Worm (Caenorhabditis elegans) whole organism, early embryonic: ENCODE results near the gene Y82E9BR.6.

Experiments
- B0310.2 ChIP-seq: sonication (generic microtip); optimal IDR thresholded peaks from 2 replicates; lab custom pipeline; 2016; ENCODE audit warnings: mild to moderate bottlenecking, missing genetic modification characterization, missing compliant biosample characterization
- F13C5.2 ChIP-seq: sonication (generic microtip); optimal IDR thresholded peaks from 2 replicates; lab custom pipeline; 2017; ENCODE audit warnings: mild to moderate bottlenecking, missing genetic modification characterization, inconsistent platforms, missing compliant biosample characterization
- aly-1 ChIP-seq: sonication (generic microtip); optimal IDR thresholded peaks from 2 replicates; lab custom pipeline; 2016; ENCODE audit warnings: missing genetic modification characterization, missing compliant biosample characterization
- ama-1 ChIP-seq: fragments of 150-350 bp; optimal IDR thresholded peaks from 2 replicates; lab custom pipeline; 2014
- ceh-13 ChIP-seq: fragments of 200-800 bp; sonication (Bioruptor generic); optimal IDR thresholded peaks from 2 replicates; lab custom pipeline; 2018; ENCODE audit warnings: mild to moderate bottlenecking, missing genetic modification characterization, missing compliant biosample characterization
- ceh-36 ChIP-seq: sonication (generic microtip); optimal IDR thresholded peaks from 2 replicates; lab custom pipeline; 2016; ENCODE audit warnings: missing genetic modification characterization, inconsistent platforms, missing compliant biosample characterization
- ets-7 ChIP-seq: sonication (generic microtip); optimal IDR thresholded peaks from 2 replicates; lab custom pipeline; 2016; ENCODE audit warnings: missing genotype, missing genetic modification characterization, missing compliant biosample characterization
- flt-1 ChIP-seq: fragments of 200-800 bp; sonication (Bioruptor generic); IDR thresholded peaks from 2 replicates; pipeline ENCODE4 v1.3.6; 2022; ENCODE audit warnings: missing genetic modification characterization, missing compliant biosample characterization
- hmbx-1 ChIP-seq: sonication (generic microtip); optimal IDR thresholded peaks from 2 replicates; lab custom pipeline; 2016; ENCODE audit warnings: mild to moderate bottlenecking, missing genetic modification characterization, missing compliant biosample characterization
- hmg-4 ChIP-seq: fragments of 200-800 bp; sonication (Bioruptor generic); optimal IDR thresholded peaks from 2 replicates; lab custom pipeline; 2018; ENCODE audit warnings: mild to moderate bottlenecking, missing genetic modification characterization, missing compliant biosample characterization
- hnd-1 ChIP-seq: sonication (generic microtip); optimal IDR thresholded peaks from 2 replicates; lab custom pipeline; 2016; ENCODE audit warnings: missing genetic modification characterization, missing compliant biosample characterization
- pes-1 ChIP-seq: fragments of 200-800 bp; sonication (Bioruptor generic); IDR thresholded peaks from 2 replicates; pipeline ENCODE4 v1.3.6; 2022; ENCODE audit warnings: missing genetic modification reagents, missing genetic modification characterization, missing compliant biosample characterization
- scrt-1 ChIP-seq: fragments of 200-800 bp; sonication (Bioruptor generic); IDR thresholded peaks from 2 replicates; pipeline ENCODE4 v1.3.6; 2022; ENCODE audit warnings: missing genetic modification characterization, missing compliant biosample characterization
- sea-1 ChIP-seq: fragments of 200-800 bp; sonication (Bioruptor generic); conservative IDR thresholded peaks from 2 replicates; pipeline ENCODE4 v1.3.6; 2022; ENCODE audit warnings: missing genetic modification characterization, missing compliant biosample characterization
- tbx-11 ChIP-seq: fragments of 200-800 bp; sonication (Bioruptor generic); IDR thresholded peaks from 2 replicates; pipeline ENCODE4 v1.3.6; 2022; ENCODE audit warnings: missing genetic modification characterization, missing compliant biosample characterization
- tbx-37 ChIP-seq: fragments of 200-800 bp; sonication (Bioruptor generic); conservative IDR thresholded peaks from 2 replicates; pipeline ENCODE4 v1.3.6; 2022; ENCODE audit warnings: missing genetic modification reagents, missing genetic modification characterization, missing compliant biosample characterization
- tra-4 ChIP-seq: sonication (generic microtip); optimal IDR thresholded peaks from 2 replicates; lab custom pipeline; 2017; ENCODE audit warnings: missing genetic modification characterization, missing compliant biosample characterization

Y82E9BR.6 gene

DNA sequence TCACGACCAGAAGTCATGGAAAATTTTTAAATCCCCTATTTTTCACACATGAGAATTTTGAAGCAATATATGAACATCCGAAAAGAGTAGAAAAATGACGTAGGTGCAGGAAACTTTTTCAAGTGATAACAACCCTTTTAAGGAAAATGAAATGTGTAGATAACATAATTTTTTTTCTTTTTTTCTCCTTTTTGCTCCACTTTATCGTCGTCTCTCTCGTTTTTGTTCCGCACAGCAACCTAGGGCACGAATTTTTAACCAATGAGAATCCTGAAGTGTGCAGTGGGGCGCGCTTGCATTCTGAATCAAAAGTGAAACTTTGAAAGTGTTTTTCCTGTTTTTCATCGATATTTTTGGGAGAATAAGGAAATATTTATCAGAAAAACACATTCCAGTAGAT is 11.7 kb downstream of the Y82E9BR.6 start:
- TF ChIP-seq ceh-36 (tag; lab: Kevin White, UChicago) (no peak), hnd-1 (tag; lab: Kevin White, UChicago) (no peak), tbx-37 (GFP tag; lab: Robert Waterston, UW) (no peak), aly-1 (tag; lab: Kevin White, UChicago) (no peak), hmg-4 (GFP tag; lab: Kevin White, UChicago) (no peak), hmbx-1 (tag; lab: Kevin White, UChicago) (no peak), sea-1 (GFP tag; lab: Robert Waterston, UW) (no peak), flt-1 (no peak), ceh-13 (GFP tag; lab: Kevin White, UChicago) (no peak), B0310.2 (tag; lab: Kevin White, UChicago) (no peak), tra-4 (tag; lab: Kevin White, UChicago) (no peak), ets-7 (no peak), F13C5.2 (tag; lab: Kevin White, UChicago) (no peak), tbx-11 (GFP tag; lab: Robert Waterston, UW) (no peak), ama-1 (no peak), scrt-1 (GFP tag; lab: Robert Waterston, UW) (no peak), pes-1 (no peak)

- TF ChIP-seq tbx-11 (GFP tag; lab: Robert Waterston, UW) (no peak), ceh-13 (GFP tag; lab: Kevin White, UChicago) (no peak), hmg-4 (GFP tag; lab: Kevin White, UChicago) (no peak), ama-1 (no peak), hmbx-1 (tag; lab: Kevin White, UChicago) (no peak), sea-1 (GFP tag; lab: Robert Waterston, UW) (no peak), tra-4 (tag; lab: Kevin White, UChicago) (no peak), aly-1 (tag; lab: Kevin White, UChicago) (no peak), B0310.2 (tag; lab: Kevin White, UChicago) (no peak), scrt-1 (GFP tag; lab: Robert Waterston, UW) (no peak), ets-7 (no peak), pes-1 (no peak), ceh-36 (tag; lab: Kevin White, UChicago) (no peak), tbx-37 (GFP tag; lab: Robert Waterston, UW) (no peak), F13C5.2 (tag; lab: Kevin White, UChicago) (no peak)
Observed at ce11 chrIII:1395355-1395754, 14.3 kb downstream of the Y82E9BR.6 start.

- TF ChIP-seq pes-1 (no peak), tbx-37 (GFP tag; lab: Robert Waterston, UW) (no peak), ama-1 (no peak), ets-7 (no peak), F13C5.2 (tag; lab: Kevin White, UChicago) (no peak), tra-4 (tag; lab: Kevin White, UChicago) (no peak), scrt-1 (GFP tag; lab: Robert Waterston, UW) (no peak), tbx-11 (GFP tag; lab: Robert Waterston, UW) (no peak), hnd-1 (tag; lab: Kevin White, UChicago) (no peak), aly-1 (tag; lab: Kevin White, UChicago) (no peak), hmbx-1 (tag; lab: Kevin White, UChicago) (no peak), ceh-36 (tag; lab: Kevin White, UChicago) (no peak)
Observed at ce11 chrIII:1398183-1398582, 17.2 kb downstream of the Y82E9BR.6 start.

DNA sequence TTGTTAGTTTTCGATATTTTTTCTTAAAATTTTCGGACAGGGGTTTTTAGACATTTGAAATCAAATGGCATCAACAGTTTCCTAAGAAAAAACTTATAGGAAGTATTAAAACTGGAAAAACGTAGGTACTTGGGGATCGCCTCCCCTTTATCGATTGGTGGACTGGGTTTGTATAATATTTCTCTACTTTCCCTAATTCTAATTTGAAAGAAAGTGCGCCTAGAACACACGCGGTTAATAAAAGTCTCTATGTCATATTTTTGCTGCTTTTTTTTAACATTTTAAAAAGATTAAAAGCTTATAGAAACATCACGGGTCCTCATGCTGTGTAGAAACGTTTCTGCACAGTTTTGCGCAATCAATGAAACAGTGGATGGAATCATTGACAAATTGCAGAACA is 18.6 kb downstream of the Y82E9BR.6 start, which contains the start of gene pals-16:
pals-16 (plus strand) TSS at position 301 of the 400 bp plus-strand sequence.
- TF ChIP-seq hnd-1 (tag; lab: Kevin White, UChicago) (no peak), pes-1 (no peak), B0310.2 (tag; lab: Kevin White, UChicago) (no peak)

- TF ChIP-seq ceh-36 (tag; lab: Kevin White, UChicago) (no peak), tra-4 (tag; lab: Kevin White, UChicago) (no peak), flt-1 (no peak), ets-7 (no peak)
Observed at ce11 chrIII:1401497-1401990, 20.5 kb downstream of the Y82E9BR.6 start, which contains the start of gene pals-19. Gene pals-19 (plus strand): TSS chrIII:1401940.

ce11 chrIII:1403108-1403507 is 22.1 kb downstream of the Y82E9BR.6 start, which contains the start of gene pals-18:
Gene pals-18 (plus strand): TSS chrIII:1403408.
- TF ChIP-seq flt-1, result no peak
- TF ChIP-seq ceh-13 (GFP tag; lab: Kevin White, UChicago), result no peak
- TF ChIP-seq hmbx-1 (tag; lab: Kevin White, UChicago), result no peak
- TF ChIP-seq pes-1, result no peak
- no peak for TF ChIP-seq aly-1 (tag; lab: Kevin White, UChicago)
- TF ChIP-seq tra-4 (tag; lab: Kevin White, UChicago), result no peak
- TF ChIP-seq F13C5.2 (tag; lab: Kevin White, UChicago), result no peak
- TF ChIP-seq ceh-36 (tag; lab: Kevin White, UChicago), result no peak
- TF ChIP-seq scrt-1 (GFP tag; lab: Robert Waterston, UW), result no peak
- no peak for TF ChIP-seq ets-7
- TF ChIP-seq sea-1 (GFP tag; lab: Robert Waterston, UW), result no peak
- TF ChIP-seq hmg-4 (GFP tag; lab: Kevin White, UChicago), result no peak
- TF ChIP-seq hnd-1 (tag; lab: Kevin White, UChicago), result no peak
- TF ChIP-seq ama-1, result no peak
- no peak for TF ChIP-seq B0310.2 (tag; lab: Kevin White, UChicago)
- TF ChIP-seq tbx-11 (GFP tag; lab: Robert Waterston, UW), result no peak
- no peak for TF ChIP-seq tbx-37 (GFP tag; lab: Robert Waterston, UW)

- no peak for TF ChIP-seq tbx-11 (GFP tag; lab: Robert Waterston, UW)
- no peak for TF ChIP-seq ets-7
- TF ChIP-seq sea-1 (GFP tag; lab: Robert Waterston, UW), result no peak
- no peak for TF ChIP-seq tra-4 (tag; lab: Kevin White, UChicago)
- TF ChIP-seq hmbx-1 (tag; lab: Kevin White, UChicago), result no peak
- TF ChIP-seq flt-1, result no peak
- no peak for TF ChIP-seq tbx-37 (GFP tag; lab: Robert Waterston, UW)
- no peak for TF ChIP-seq hnd-1 (tag; lab: Kevin White, UChicago)
- TF ChIP-seq ama-1, result no peak
- no peak for TF ChIP-seq aly-1 (tag; lab: Kevin White, UChicago)
- TF ChIP-seq hmg-4 (GFP tag; lab: Kevin White, UChicago), result no peak
- TF ChIP-seq ceh-13 (GFP tag; lab: Kevin White, UChicago), result no peak
- no peak for TF ChIP-seq B0310.2 (tag; lab: Kevin White, UChicago)
- TF ChIP-seq F13C5.2 (tag; lab: Kevin White, UChicago), result no peak
- no peak for TF ChIP-seq scrt-1 (GFP tag; lab: Robert Waterston, UW)
- no peak for TF ChIP-seq ceh-36 (tag; lab: Kevin White, UChicago)
- no peak for TF ChIP-seq pes-1
Observed at ce11 chrIII:1409139-1409538, 28.1 kb downstream of the Y82E9BR.6 start, which contains the start of gene Y82E9BR.22. Gene Y82E9BR.22 (minus strand): TSS chrIII:1409239.
